Fruit fly (Drosophila melanogaster) whole organism, wandering third instar larva: ENCODE results near the gene CG33107.

ENCODE experiments used
- Abd-B ChIP-seq: fragments of >200 bp; optimal IDR thresholded peaks from 2 replicates; lab custom pipeline; 2017; ENCODE audit warnings: missing biosample characterization, missing genetic modification characterization
- Hr78 ChIP-seq: fragments of >200 bp; optimal IDR thresholded peaks from 2 replicates; lab custom pipeline; 2017; ENCODE audit warnings: missing biosample characterization, missing genetic modification characterization
- Mio ChIP-seq: sonication (Bioruptor generic); optimal IDR thresholded peaks from 2 replicates; lab custom pipeline; 2016; ENCODE audit warnings: missing biosample characterization, missing genetic modification characterization
- br ChIP-seq: fragments of 200-800 bp; sonication (Bioruptor generic); optimal IDR thresholded peaks from 2 replicates; lab custom pipeline; 2016; ENCODE audit warnings: missing biosample characterization, missing genetic modification characterization
- fru ChIP-seq: fragments of 200-800 bp; sonication (Bioruptor generic); optimal IDR thresholded peaks from 3 replicates; lab custom pipeline; 2016; ENCODE audit warnings: missing biosample characterization, mild to moderate bottlenecking, missing genetic modification characterization
- lola ChIP-seq: fragments of >200 bp; optimal IDR thresholded peaks from 2 replicates; lab custom pipeline; 2017; ENCODE audit warnings: missing biosample characterization, missing genetic modification characterization
- usp ChIP-seq: fragments of >200 bp; optimal IDR thresholded peaks from 2 replicates; lab custom pipeline; 2017; ENCODE audit warnings: missing biosample characterization, missing genetic modification characterization

- TF ChIP-seq usp (GFP tag; lab: Kevin White, UChicago), result no peak
- TF ChIP-seq Mio (GFP tag; lab: Kevin White, UChicago), result no peak
- no peak for TF ChIP-seq Hr78 (GFP tag; lab: Kevin White, UChicago)
- no peak for TF ChIP-seq lola (GFP tag; lab: Kevin White, UChicago)
- TF ChIP-seq fru, result no peak
- TF ChIP-seq br (GFP tag; lab: Kevin White, UChicago), result no peak
- no peak for TF ChIP-seq Abd-B
Measured at dm6 chr3R:22602783-22603182, 18.3 kb upstream of the CG33107 start.
